Worm (Caenorhabditis elegans) whole organism, L4 larva: ENCODE results near the gene F53F8.4.

Source experiments
- D1046.2 ChIP-seq: fragments of 200-800 bp; sonication (Bioruptor generic); IDR thresholded peaks from 2 replicates; pipeline ENCODE4 v1.3.6; 2022; ENCODE audit warnings: missing genetic modification characterization, missing compliant biosample characterization
- F10B5.3 ChIP-seq: sonication (generic microtip); optimal IDR thresholded peaks from 2 replicates; lab custom pipeline; 2016; ENCODE audit warnings: mild to moderate bottlenecking, missing genetic modification characterization, missing compliant biosample characterization
- F26F4.8 ChIP-seq: fragments of 200-800 bp; sonication (Bioruptor generic); conservative IDR thresholded peaks from 2 replicates; pipeline ENCODE4 v1.3.6; 2022; ENCODE audit warnings: missing genetic modification characterization, missing compliant biosample characterization
- F44E2.7 ChIP-seq: fragments of 200-800 bp; sonication (Bioruptor generic); IDR thresholded peaks from 2 replicates; pipeline ENCODE4 v2.1.2; 2022; ENCODE audit warnings: missing genetic modification characterization, missing compliant biosample characterization
- Y105C5A.15 ChIP-seq: fragments of 200-800 bp; sonication (Bioruptor generic); IDR thresholded peaks from 2 replicates; pipeline ENCODE4 v1.3.6; 2022; ENCODE audit warnings: missing genetic modification characterization, missing compliant biosample characterization
- Y48G9A.11 ChIP-seq: fragments of 200-800 bp; sonication (Bioruptor generic); IDR thresholded peaks from 2 replicates; pipeline ENCODE4 v1.3.6; 2022; ENCODE audit warnings: missing genetic modification reagents, missing genetic modification characterization, missing compliant biosample characterization
- Y75B8A.6 ChIP-seq: fragments of 200-800 bp; sonication (Bioruptor generic); IDR thresholded peaks from 2 replicates; pipeline ENCODE4 v1.3.6; 2022; ENCODE audit warnings: missing genetic modification reagents, missing genetic modification characterization, missing compliant biosample characterization
- ama-1 ChIP-seq: fragments of 150-350 bp; optimal IDR thresholded peaks from 2 replicates; lab custom pipeline; 2014; ENCODE audit warnings: inconsistent platforms, mixed read lengths
- arid-1 ChIP-seq: fragments of 200-800 bp; sonication (Bioruptor generic); conservative IDR thresholded peaks from 2 replicates; pipeline ENCODE4 v1.3.6; 2022; ENCODE audit warnings: missing genetic modification reagents, missing genetic modification characterization, missing compliant biosample characterization
- ceh-44 ChIP-seq: fragments of 200-800 bp; sonication (Bioruptor generic); IDR thresholded peaks from 2 replicates; pipeline ENCODE4 v1.3.6; 2022; ENCODE audit warnings: missing genetic modification reagents, missing genetic modification characterization, missing compliant biosample characterization
- ceh-62 ChIP-seq: sonication (generic microtip); optimal IDR thresholded peaks from 2 replicates; lab custom pipeline; 2017; ENCODE audit warnings: missing biosample characterization, missing genetic modification characterization
- ces-1 ChIP-seq: fragments of 150-350 bp; sonication (generic microtip); optimal IDR thresholded peaks from 4 replicates; lab custom pipeline; 2014; ENCODE audit warnings: missing biosample characterization, missing genetic modification reagents, missing genetic modification characterization
- daf-19 ChIP-seq: fragments of 200-800 bp; sonication (Bioruptor generic); conservative IDR thresholded peaks from 2 replicates; pipeline ENCODE4 v1.3.6; 2022; ENCODE audit warnings: missing genetic modification characterization, missing compliant biosample characterization
- dmd-6 ChIP-seq: fragments of 200-800 bp; sonication (Bioruptor generic); IDR thresholded peaks from 2 replicates; pipeline ENCODE4 v1.3.6; 2022; ENCODE audit warnings: missing genetic modification reagents, missing genetic modification characterization, missing compliant biosample characterization
- dmd-8 ChIP-seq: fragments of 200-800 bp; sonication (Bioruptor generic); IDR thresholded peaks from 2 replicates; pipeline ENCODE4 v1.3.6; 2022; ENCODE audit warnings: missing genetic modification characterization, missing compliant biosample characterization
- dmd-9 ChIP-seq: fragments of 200-800 bp; sonication (Bioruptor generic); IDR thresholded peaks from 2 replicates; pipeline ENCODE4 v1.3.6; 2022; ENCODE audit warnings: missing genetic modification reagents, missing genetic modification characterization, missing compliant biosample characterization
- duxl-1 ChIP-seq: sonication (generic microtip); optimal IDR thresholded peaks from 2 replicates; lab custom pipeline; 2016; ENCODE audit warnings: mild to moderate bottlenecking, missing genetic modification characterization, moderate library complexity, missing compliant biosample characterization; ENCODE audit not compliant: poor library complexity
- dve-1 ChIP-seq: sonication (generic microtip); optimal IDR thresholded peaks from 2 replicates; lab custom pipeline; 2017; ENCODE audit warnings: antibody characterized with exemption, mild to moderate bottlenecking, missing genetic modification characterization, missing compliant biosample characterization; ENCODE audit not compliant: insufficient read depth
- fkh-10 ChIP-seq: fragments of 150-350 bp; optimal IDR thresholded peaks from 2 replicates; lab custom pipeline; 2014; ENCODE audit warnings: missing biosample characterization, missing genetic modification reagents, missing genetic modification characterization
- fos-1 ChIP-seq: fragments of 150-350 bp; optimal IDR thresholded peaks from 2 replicates; lab custom pipeline; 2014; ENCODE audit warnings: missing biosample characterization, missing genetic modification characterization
- gei-8 ChIP-seq: fragments of 200-800 bp; sonication (Bioruptor generic); optimal IDR thresholded peaks from 2 replicates; lab custom pipeline; 2018; ENCODE audit warnings: mild to moderate bottlenecking, missing genetic modification characterization, missing compliant biosample characterization
- hlh-11 ChIP-seq: fragments of 200-800 bp; sonication (Bioruptor generic); optimal IDR thresholded peaks from 2 replicates; lab custom pipeline; 2018; ENCODE audit warnings: mild to moderate bottlenecking, missing genetic modification characterization, missing compliant biosample characterization
- hlh-30 ChIP-seq: sonication (generic microtip); optimal IDR thresholded peaks from 2 replicates; lab custom pipeline; 2017; ENCODE audit warnings: antibody characterized with exemption, mild to moderate bottlenecking, missing genetic modification characterization, missing compliant biosample characterization; ENCODE audit not compliant: insufficient read depth
- hmg-1.1 ChIP-seq: fragments of 200-800 bp; sonication (Bioruptor generic); IDR thresholded peaks from 2 replicates; pipeline ENCODE4 v1.3.6; 2022; ENCODE audit warnings: missing genetic modification reagents, missing genetic modification characterization, missing compliant biosample characterization
- lin-1 ChIP-seq: fragments of 200-800 bp; sonication (Bioruptor generic); IDR thresholded peaks from 2 replicates; pipeline ENCODE4 v1.3.6; 2022; ENCODE audit warnings: missing genetic modification reagents, missing genetic modification characterization, missing compliant biosample characterization
- lin-13 ChIP-seq: fragments of 150-350 bp; optimal IDR thresholded peaks from 2 replicates; lab custom pipeline; 2014; ENCODE audit warnings: missing biosample characterization, missing genetic modification reagents, missing genetic modification characterization
- lin-29 ChIP-seq: fragments of 200-800 bp; sonication (Bioruptor generic); IDR thresholded peaks from 2 replicates; pipeline ENCODE4 v1.3.6; 2022; ENCODE audit warnings: missing genetic modification reagents, missing genetic modification characterization, missing compliant biosample characterization
- lsy-2 ChIP-seq, 2 experiments: fragments of 150-350 bp in 1 of 2; sonication (generic microtip) in 1 of 2; optimal IDR thresholded peaks; 2 replicates each; lab custom pipeline; 2014 to 2017; ENCODE audit warnings: missing biosample characterization in 2 of 2, missing genetic modification characterization in 2 of 2
- madf-5 ChIP-seq, 2 experiments: fragments of 200-800 bp; sonication (Bioruptor generic); IDR thresholded peaks; 2 replicates each; pipeline ENCODE4 v1.3.6; 2022; ENCODE audit warnings: missing compliant biosample characterization in 2 of 2, missing genetic modification characterization in 2 of 2
- mes-2 ChIP-seq: sonication (generic microtip); optimal IDR thresholded peaks from 2 replicates; lab custom pipeline; 2016; ENCODE audit warnings: missing genotype, mild to moderate bottlenecking, missing genetic modification characterization, missing compliant biosample characterization; ENCODE audit not compliant: poor library complexity, severe bottlenecking
- mxl-2 ChIP-seq: fragments of 200-800 bp; sonication (Bioruptor generic); conservative IDR thresholded peaks from 2 replicates; pipeline ENCODE4 v1.3.6; 2022; ENCODE audit warnings: missing genetic modification reagents, missing genetic modification characterization, missing compliant biosample characterization
- mxl-3 ChIP-seq: fragments of 200-800 bp; sonication (Bioruptor generic); optimal IDR thresholded peaks from 2 replicates; lab custom pipeline; 2018; ENCODE audit warnings: mild to moderate bottlenecking, missing genetic modification characterization, missing compliant biosample characterization
- nhr-111 ChIP-seq: fragments of 200-800 bp; sonication (Bioruptor generic); optimal IDR thresholded peaks from 2 replicates; lab custom pipeline; 2018; ENCODE audit warnings: mild to moderate bottlenecking, missing genetic modification characterization, missing compliant biosample characterization
- nhr-237 ChIP-seq: sonication (generic microtip); optimal IDR thresholded peaks from 2 replicates; lab custom pipeline; 2017; ENCODE audit warnings: missing biosample characterization, missing genetic modification characterization
- nhr-25 ChIP-seq: sonication (generic microtip); optimal IDR thresholded peaks from 2 replicates; lab custom pipeline; 2017; ENCODE audit warnings: missing genetic modification characterization, mild to moderate bottlenecking, missing compliant biosample characterization, antibody characterized with exemption, moderate library complexity, borderline replicate concordance; ENCODE audit not compliant: insufficient read depth
- nhr-48 ChIP-seq: sonication (generic microtip); optimal IDR thresholded peaks from 2 replicates; lab custom pipeline; 2016; ENCODE audit warnings: mild to moderate bottlenecking, missing genetic modification characterization, missing compliant biosample characterization
- nhr-6 ChIP-seq: fragments of 150-350 bp; optimal IDR thresholded peaks from 2 replicates; lab custom pipeline; 2014; ENCODE audit warnings: missing biosample characterization, missing genetic modification characterization
- nhr-76 ChIP-seq: fragments of 150-350 bp; optimal IDR thresholded peaks from 2 replicates; lab custom pipeline; 2014; ENCODE audit warnings: missing biosample characterization, missing genetic modification characterization
- php-3 ChIP-seq: fragments of 200-800 bp; sonication (Bioruptor generic); IDR thresholded peaks from 2 replicates; pipeline ENCODE4 v1.3.6; 2022; ENCODE audit warnings: missing genetic modification reagents, missing genetic modification characterization, missing compliant biosample characterization
- saeg-2 ChIP-seq: fragments of 200-800 bp; sonication (Bioruptor generic); IDR thresholded peaks from 2 replicates; pipeline ENCODE4 v1.3.6; 2022; ENCODE audit warnings: missing genetic modification reagents, missing genetic modification characterization, missing compliant biosample characterization
- sdz-12 ChIP-seq: fragments of 200-800 bp; sonication (Bioruptor generic); optimal IDR thresholded peaks from 2 replicates; lab custom pipeline; 2018; ENCODE audit warnings: mild to moderate bottlenecking, missing genetic modification characterization, missing compliant biosample characterization
- skn-1 ChIP-seq: fragments of 150-350 bp; optimal IDR thresholded peaks from 2 replicates; lab custom pipeline; 2014; ENCODE audit warnings: missing biosample characterization, missing genetic modification characterization
- snpc-4 ChIP-seq: fragments of 150-350 bp; optimal IDR thresholded peaks from 2 replicates; lab custom pipeline; 2014; ENCODE audit warnings: missing biosample characterization, missing genetic modification characterization
- spr-1 ChIP-seq: sonication (generic microtip); optimal IDR thresholded peaks from 2 replicates; lab custom pipeline; 2016; ENCODE audit warnings: mild to moderate bottlenecking, missing genetic modification characterization, missing compliant biosample characterization
- unc-62 ChIP-seq, 3 experiments: fragments of 150-350 bp in 1 of 3; sonication (generic microtip); optimal IDR thresholded peaks in 2 of 3; peaks in 1 of 3; 1 replicate in 1 of 3; 2 replicates in 2 of 3; lab custom pipeline; 2014 to 2017; ENCODE audit warnings: missing biosample characterization in 3 of 3, missing genetic modification characterization in 3 of 3, missing genetic modification reagents in 3 of 3, missing genotype in 1 of 3
- zag-1 ChIP-seq: fragments of 150-350 bp; optimal IDR thresholded peaks from 2 replicates; lab custom pipeline; 2014; ENCODE audit warnings: missing biosample characterization, missing genetic modification characterization
- zfp-3 ChIP-seq: fragments of 200-800 bp; sonication (Bioruptor generic); conservative IDR thresholded peaks from 2 replicates; pipeline ENCODE4 v1.3.6; 2022; ENCODE audit warnings: missing genetic modification reagents, missing genetic modification characterization, missing compliant biosample characterization
- zip-11 ChIP-seq: fragments of 200-800 bp; sonication (Bioruptor generic); IDR thresholded peaks from 2 replicates; pipeline ENCODE4 v1.3.6; 2022; ENCODE audit warnings: missing genetic modification characterization, missing compliant biosample characterization
- zip-2 ChIP-seq: fragments of 150-350 bp; optimal IDR thresholded peaks from 2 replicates; lab custom pipeline; 2014; ENCODE audit warnings: missing biosample characterization, missing genetic modification characterization
- ztf-11 ChIP-seq: fragments of 150-350 bp; optimal IDR thresholded peaks from 2 replicates; lab custom pipeline; 2014; ENCODE audit warnings: missing biosample characterization, missing genetic modification characterization

F53F8.4 gene

DNA sequence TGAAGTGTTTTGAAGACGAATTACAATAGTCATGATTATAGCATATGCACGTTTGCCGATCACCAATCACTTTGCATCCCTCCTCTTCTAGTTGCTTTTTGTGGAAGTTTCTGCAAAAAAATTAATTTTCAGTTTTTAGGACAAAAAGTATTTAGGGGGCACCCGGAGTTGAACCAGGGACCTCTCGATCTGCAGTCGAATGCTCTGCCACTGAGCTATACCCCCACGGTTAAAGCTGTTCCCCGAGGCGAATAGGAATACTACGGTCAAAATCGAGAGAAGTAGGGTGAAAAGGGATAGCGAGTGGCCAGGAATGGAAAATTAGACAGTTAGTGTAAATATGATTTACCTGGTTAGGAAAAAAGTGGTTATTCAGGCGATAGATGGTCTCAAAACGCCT is 2.5 kb upstream of the F53F8.4 start (continued):
- TF ChIP-seq zag-1 (no peak), Y48G9A.11 (GFP tag; lab: Robert Waterston, UW) (peak; percentile 80), F26F4.8 (GFP tag; lab: Robert Waterston, UW) (peak; percentile 88), nhr-111 (GFP tag; lab: Kevin White, UChicago) (no peak), dmd-8 (GFP tag; lab: Robert Waterston, UW) (peak; percentile 90), ces-1 (GFP tag; lab: Kevin White, UChicago) (no peak), unc-62 (GFP tag; optimal IDR thresholded peaks at IDR 0.05 in 1 of 2; lab: Kevin White, UChicago) (no peak), unc-62 (tag; optimal IDR thresholded peaks at IDR 0.05; lab: Kevin White, UChicago) (no peak), lin-29 (GFP tag; lab: Robert Waterston, UW) (0 out of 2 replicates have a peak, but pooled peaks have one; percentile 54), skn-1 (tag; lab: Kevin White, UChicago) (no peak), ama-1 (lab: Kevin White, UChicago) (no peak), gei-8 (GFP tag; lab: Kevin White, UChicago) (peak; percentile 67), fkh-10 (GFP tag; lab: Kevin White, UChicago) (no peak), saeg-2 (GFP tag; lab: Robert Waterston, UW) (0 out of 2 replicates have a peak, but pooled peaks have one; percentile 11), ceh-62 (tag; lab: Kevin White, UChicago) (no peak), snpc-4 (tag; lab: Kevin White, UChicago) (no peak), hlh-11 (tag; lab: Kevin White, UChicago) (peak; percentile 47), dve-1 (tag; lab: Kevin White, UChicago) (peak; percentile 33), mxl-3 (GFP tag; lab: Kevin White, UChicago) (no peak), dmd-9 (GFP tag; lab: Robert Waterston, UW) (peak; percentile 29; the same call in 1 of the 2 replicates), zip-2 (tag; lab: Kevin White, UChicago) (no peak), ztf-11 (tag; lab: Kevin White, UChicago) (no peak), dmd-6 (peak; percentile 65), zip-11 (GFP tag; lab: Robert Waterston, UW) (0 out of 2 replicates have a peak, but pooled peaks have one; percentile 66), hmg-1.1 (GFP tag; lab: Robert Waterston, UW) (peak; percentile 78), Y75B8A.6 (GFP tag; lab: Robert Waterston, UW) (peak; percentile 71; the same call in 1 of the 2 replicates), nhr-25 (peak; percentile 40), lsy-2 (tag; optimal IDR thresholded peaks at IDR 0.05; lab: Kevin White, UChicago) (peak in 1 of 2 experiments; percentile 57), nhr-76 (tag; lab: Kevin White, UChicago) (no peak), lin-1 (GFP tag; lab: Robert Waterston, UW) (peak; percentile 81), arid-1 (peak; percentile 85), F10B5.3 (tag; lab: Kevin White, UChicago) (no peak), duxl-1 (tag; lab: Kevin White, UChicago) (peak; percentile 71), daf-19 (GFP tag; lab: Robert Waterston, UW) (no peak), php-3 (GFP tag; lab: Robert Waterston, UW) (peak; percentile 51; the same call in 1 of the 2 replicates), fos-1 (no peak), nhr-6 (tag; lab: Kevin White, UChicago) (peak; percentile 58), hlh-30 (tag; lab: Kevin White, UChicago) (peak; percentile 0), nhr-48 (tag; lab: Kevin White, UChicago) (peak; percentile 38), ceh-44 (GFP tag; lab: Robert Waterston, UW) (peak; percentile 89), Y105C5A.15 (GFP tag; lab: Robert Waterston, UW) (peak; percentile 86), zfp-3 (no peak), mes-2 (tag; lab: Kevin White, UChicago) (peak; percentile 82), mxl-2 (peak; percentile 51; the same call in 1 of the 2 replicates), lin-13 (GFP tag; lab: Kevin White, UChicago) (no peak), D1046.2 (GFP tag; lab: Robert Waterston, UW) (peak; percentile 76; the same call in 1 of the 2 replicates), nhr-237 (tag; lab: Kevin White, UChicago) (no peak), madf-5 (GFP tag; IDR thresholded peaks at IDR 0.05; lab: Robert Waterston, UW) (peak; percentile 83 to 92; a peak in 3 of 4 replicates), sdz-12 (GFP tag; lab: Kevin White, UChicago) (peak; percentile 60), spr-1 (tag; lab: Kevin White, UChicago) (peak; percentile 53), F44E2.7 (GFP tag; lab: Robert Waterston, UW) (peak; percentile 21; the same call in 1 of the 2 replicates)
